Fruit fly (Drosophila melanogaster) whole organism, embryonic: Measurements from ENCODE around the gene Cln7.
A peak's percentile ranks its signal among the peaks of the same experiment; 100 is the strongest.

ENCODE experiments used
- Awh ChIP-seq: fragments of 200-800 bp; sonication (Bioruptor generic); IDR thresholded peaks from 2 replicates; pipeline ENCODE4, ENCODE4 v1.3.6; 2022; ENCODE audit warnings: missing biosample characterization, missing genetic modification characterization
- BtbVII ChIP-seq: fragments of 200-800 bp; sonication (Bioruptor generic); optimal IDR thresholded peaks from 3 replicates; lab custom pipeline; 2017; ENCODE audit warnings: missing biosample characterization, mild to moderate bottlenecking, missing genetic modification characterization
- CG10959 ChIP-seq: fragments of 200-800 bp; sonication (Bioruptor generic); IDR thresholded peaks from 2 replicates; pipeline ENCODE4 v1.3.6; 2022; ENCODE audit warnings: missing biosample characterization, missing genetic modification characterization
- CG11456 ChIP-seq: fragments of 200-800 bp; sonication (Bioruptor generic); IDR thresholded peaks from 3 replicates; pipeline ENCODE4 v1.3.6; 2022; ENCODE audit warnings: missing biosample characterization, missing genetic modification characterization
- CG14965 ChIP-seq: fragments of 200-800 bp; sonication (Bioruptor generic); optimal IDR thresholded peaks from 2 replicates; lab custom pipeline; 2016; ENCODE audit warnings: missing biosample characterization, missing genetic modification characterization, borderline replicate concordance
- CG1603 ChIP-seq: fragments of 200-800 bp; sonication (Bioruptor generic); optimal IDR thresholded peaks from 2 replicates; lab custom pipeline; 2019; ENCODE audit warnings: missing biosample characterization, mild to moderate bottlenecking, missing genetic modification characterization, moderate library complexity
- CG16779 ChIP-seq: fragments of 200-800 bp; sonication (Bioruptor generic); IDR thresholded peaks from 2 replicates; pipeline ENCODE4 v1.3.6; 2022; ENCODE audit warnings: missing biosample characterization, missing genetic modification characterization
- CG17568 ChIP-seq: fragments of 200-800 bp; sonication (Bioruptor generic); optimal IDR thresholded peaks from 2 replicates; lab custom pipeline; 2018; ENCODE audit warnings: missing biosample characterization, mild to moderate bottlenecking, missing genetic modification characterization, moderate library complexity
- CG17612 ChIP-seq: fragments of 200-800 bp; sonication (Bioruptor generic); IDR thresholded peaks from 2 replicates; pipeline ENCODE4 v1.3.6; 2022; ENCODE audit warnings: missing biosample characterization, missing genetic modification characterization
- CG18476 ChIP-seq: fragments of 200-800 bp; sonication (Bioruptor generic); optimal IDR thresholded peaks from 2 replicates; lab custom pipeline; 2016; ENCODE audit warnings: missing biosample characterization, mild to moderate bottlenecking, missing genetic modification characterization
- CG2129 ChIP-seq: fragments of 200-800 bp; sonication (Bioruptor generic); IDR thresholded peaks from 2 replicates; pipeline ENCODE4 v1.3.6; 2022; ENCODE audit warnings: missing biosample characterization, missing genetic modification characterization; ENCODE audit not compliant: partially characterized antibody
- CG3847 ChIP-seq: fragments of 200-800 bp; sonication (Bioruptor generic); IDR thresholded peaks from 2 replicates; pipeline ENCODE4 v1.3.6; 2022; ENCODE audit warnings: missing biosample characterization, missing genetic modification characterization
- CG4730 ChIP-seq: fragments of 200-800 bp; sonication (Bioruptor generic); IDR thresholded peaks from 2 replicates; pipeline ENCODE4 v1.3.6; 2022; ENCODE audit warnings: missing biosample characterization, missing genetic modification characterization
- CG4854 ChIP-seq: fragments of 200-800 bp; sonication (Bioruptor generic); optimal IDR thresholded peaks from 2 replicates; lab custom pipeline; 2016; ENCODE audit warnings: missing biosample characterization, missing genetic modification characterization, inconsistent platforms
- CG6791 ChIP-seq: fragments of 200-800 bp; sonication (Bioruptor generic); IDR thresholded peaks from 3 replicates; pipeline ENCODE4 v1.3.6; 2022; ENCODE audit warnings: missing biosample characterization, missing genetic modification characterization; ENCODE audit not compliant: partially characterized antibody
- CG7556 ChIP-seq: fragments of 200-800 bp; sonication (Bioruptor generic); optimal IDR thresholded peaks from 2 replicates; lab custom pipeline; 2017; ENCODE audit warnings: missing biosample characterization, mild to moderate bottlenecking, missing genetic modification characterization
- CG7786 ChIP-seq: fragments of 200-800 bp; sonication (Bioruptor generic); optimal IDR thresholded peaks from 2 replicates; lab custom pipeline; 2016; ENCODE audit warnings: missing biosample characterization, missing genetic modification characterization
- CG8478 ChIP-seq: fragments of >200 bp; optimal IDR thresholded peaks from 2 replicates; lab custom pipeline; 2018
- CG9797 ChIP-seq: fragments of 200-800 bp; sonication (Bioruptor generic); optimal IDR thresholded peaks from 3 replicates; lab custom pipeline; 2018; ENCODE audit warnings: missing biosample characterization, mild to moderate bottlenecking, missing genetic modification characterization
- CTCF ChIP-seq: fragments of 200-800 bp; sonication (Bioruptor generic); optimal IDR thresholded peaks from 2 replicates; lab custom pipeline; 2017; ENCODE audit warnings: missing biosample characterization, mild to moderate bottlenecking, missing genetic modification characterization, moderate library complexity
- Dref ChIP-seq: fragments of 200-800 bp; sonication (Bioruptor generic); IDR thresholded peaks from 2 replicates; pipeline ENCODE4 v1.3.6; 2022; ENCODE audit warnings: missing biosample characterization, missing genetic modification characterization
- Fer3 ChIP-seq: fragments of 200-800 bp; sonication (Bioruptor generic); optimal IDR thresholded peaks from 2 replicates; lab custom pipeline; 2018; ENCODE audit warnings: missing biosample characterization, mild to moderate bottlenecking, missing genetic modification characterization, moderate library complexity
- GATAe ChIP-seq: fragments of 200-800 bp; sonication (Bioruptor generic); conservative IDR thresholded peaks from 2 replicates; pipeline ENCODE4 v1.3.6; 2022; ENCODE audit warnings: missing biosample characterization, missing genetic modification characterization
- H2.0 ChIP-seq: fragments of 200-800 bp; sonication (Bioruptor generic); IDR thresholded peaks from 2 replicates; pipeline ENCODE4 v1.3.6; 2022; ENCODE audit warnings: missing biosample characterization, missing genetic modification characterization
- MBD-R2 ChIP-seq: fragments of 200-800 bp; sonication (Bioruptor generic); IDR thresholded peaks from 2 replicates; pipeline ENCODE4 v1.3.6; 2022; ENCODE audit warnings: missing biosample characterization, missing genetic modification characterization
- MTF-1 ChIP-seq: fragments of 200-800 bp; sonication (Bioruptor generic); optimal IDR thresholded peaks from 2 replicates; lab custom pipeline; 2018; ENCODE audit warnings: missing biosample characterization, mild to moderate bottlenecking, missing genetic modification characterization, borderline replicate concordance
- NC2α ChIP-seq: fragments of 200-800 bp; sonication (Bioruptor generic); optimal IDR thresholded peaks from 2 replicates; lab custom pipeline; 2016; ENCODE audit warnings: missing biosample characterization, missing genetic modification characterization
- NK7.1 ChIP-seq: fragments of 200-800 bp; sonication (Bioruptor generic); optimal IDR thresholded peaks from 3 replicates; lab custom pipeline; 2016; ENCODE audit warnings: missing biosample characterization, missing genetic modification characterization
- Tbp ChIP-seq: fragments of >200 bp; optimal IDR thresholded peaks from 2 replicates; lab custom pipeline; 2018; ENCODE audit warnings: missing biosample characterization, missing genetic modification characterization
- Xbp1 ChIP-seq: fragments of 200-800 bp; sonication (Bioruptor generic); optimal IDR thresholded peaks from 3 replicates; lab custom pipeline; 2016; ENCODE audit warnings: missing biosample characterization, mild to moderate bottlenecking, missing genetic modification characterization
- ara ChIP-seq: fragments of 200-800 bp; sonication (Bioruptor generic); IDR thresholded peaks from 2 replicates; pipeline ENCODE4 v1.3.6; 2022; ENCODE audit warnings: missing biosample characterization, missing genetic modification characterization
- crp ChIP-seq, 2 experiments: fragments of 200-800 bp; sonication (Bioruptor generic); optimal IDR thresholded peaks; 2 replicates in 1 of 2; 3 replicates in 1 of 2; lab custom pipeline; 2017; ENCODE audit warnings: missing biosample characterization in 2 of 2, missing genetic modification characterization in 2 of 2, mild to moderate bottlenecking in 1 of 2, moderate library complexity in 1 of 2
- dmrt99B ChIP-seq: fragments of 200-800 bp; sonication (Bioruptor generic); optimal IDR thresholded peaks from 2 replicates; lab custom pipeline; 2018; ENCODE audit warnings: missing biosample characterization, mild to moderate bottlenecking, missing genetic modification characterization, moderate library complexity
- dpn ChIP-seq, 2 experiments: fragments of 200-800 bp; sonication (Bioruptor generic); optimal IDR thresholded peaks; 3 replicates each; lab custom pipeline; 2016; ENCODE audit warnings: missing biosample characterization in 2 of 2, missing genetic modification characterization in 2 of 2
- eve ChIP-seq, 2 experiments: fragments of >200 bp; optimal IDR thresholded peaks; 2 replicates each; lab custom pipeline; 2017; ENCODE audit warnings: missing biosample characterization in 2 of 2, missing genetic modification characterization in 2 of 2
- ftz-f1 ChIP-seq: fragments of 200-800 bp; sonication (Bioruptor generic); optimal IDR thresholded peaks from 2 replicates; lab custom pipeline; 2016; ENCODE audit warnings: missing biosample characterization, missing genetic modification characterization
- fu2 ChIP-seq: fragments of 200-800 bp; sonication (Bioruptor generic); optimal IDR thresholded peaks from 2 replicates; lab custom pipeline; 2016; ENCODE audit warnings: missing biosample characterization, missing genetic modification characterization
- grau ChIP-seq: fragments of 200-800 bp; optimal IDR thresholded peaks from 3 replicates; lab custom pipeline; 2019; ENCODE audit warnings: missing biosample characterization, mild to moderate bottlenecking, missing genetic modification characterization, moderate library complexity
- hbn ChIP-seq: fragments of 200-800 bp; sonication (Bioruptor generic); IDR thresholded peaks from 2 replicates; pipeline ENCODE4 v1.3.6; 2022; ENCODE audit warnings: missing biosample characterization, missing genetic modification characterization; ENCODE audit not compliant: partially characterized antibody
- lilli ChIP-seq: fragments of 200-800 bp; sonication (Bioruptor generic); optimal IDR thresholded peaks from 3 replicates; lab custom pipeline; 2016; ENCODE audit warnings: missing biosample characterization, missing genetic modification characterization
- luna ChIP-seq: fragments of 200-800 bp; sonication (Bioruptor generic); optimal IDR thresholded peaks from 2 replicates; lab custom pipeline; 2016; ENCODE audit warnings: missing biosample characterization, missing genetic modification characterization
- mld ChIP-seq: fragments of 200-800 bp; sonication (Bioruptor generic); IDR thresholded peaks from 3 replicates; pipeline ENCODE4 v1.3.6; 2022; ENCODE audit warnings: missing biosample characterization, missing genetic modification characterization; ENCODE audit not compliant: partially characterized antibody
- rib ChIP-seq: fragments of 200-800 bp; sonication (Bioruptor generic); IDR thresholded peaks from 2 replicates; pipeline ENCODE4 v1.3.6; 2022; ENCODE audit warnings: missing biosample characterization, missing genetic modification characterization
- run ChIP-seq: fragments of 200-800 bp; sonication (Bioruptor generic); optimal IDR thresholded peaks from 3 replicates; lab custom pipeline; 2018; ENCODE audit warnings: missing biosample characterization, mild to moderate bottlenecking, missing genetic modification characterization
- sc ChIP-seq, 3 experiments: fragments of >200 bp in 2 of 3; fragments of 200-800 bp in 1 of 3; sonication (Bioruptor generic) in 1 of 3; optimal IDR thresholded peaks; 2 replicates in 2 of 3; 3 replicates in 1 of 3; lab custom pipeline; 2017; ENCODE audit warnings: mild to moderate bottlenecking in 1 of 3, missing biosample characterization in 1 of 3, missing genetic modification characterization in 1 of 3, missing genetic modification reagents in 1 of 3
- shn ChIP-seq: fragments of 200-800 bp; sonication (Bioruptor generic); optimal IDR thresholded peaks from 3 replicates; lab custom pipeline; 2016; ENCODE audit warnings: missing biosample characterization, missing genetic modification characterization
- sima ChIP-seq: fragments of 200-800 bp; sonication (Bioruptor generic); optimal IDR thresholded peaks from 2 replicates; lab custom pipeline; 2016; ENCODE audit warnings: missing biosample characterization, missing genetic modification characterization
- tap ChIP-seq: fragments of 200-800 bp; optimal IDR thresholded peaks from 3 replicates; lab custom pipeline; 2019; ENCODE audit warnings: missing biosample characterization, mild to moderate bottlenecking, missing genetic modification characterization, moderate library complexity
- tll ChIP-seq, 2 experiments: fragments of 200-800 bp in 1 of 2; fragments of >200 bp in 1 of 2; sonication (Bioruptor generic) in 1 of 2; optimal IDR thresholded peaks; 2 replicates each; lab custom pipeline; 2017 to 2019; ENCODE audit warnings: missing biosample characterization in 2 of 2, missing genetic modification characterization in 2 of 2, mild to moderate bottlenecking in 1 of 2, moderate library complexity in 1 of 2

The Cln7 gene

DNA sequence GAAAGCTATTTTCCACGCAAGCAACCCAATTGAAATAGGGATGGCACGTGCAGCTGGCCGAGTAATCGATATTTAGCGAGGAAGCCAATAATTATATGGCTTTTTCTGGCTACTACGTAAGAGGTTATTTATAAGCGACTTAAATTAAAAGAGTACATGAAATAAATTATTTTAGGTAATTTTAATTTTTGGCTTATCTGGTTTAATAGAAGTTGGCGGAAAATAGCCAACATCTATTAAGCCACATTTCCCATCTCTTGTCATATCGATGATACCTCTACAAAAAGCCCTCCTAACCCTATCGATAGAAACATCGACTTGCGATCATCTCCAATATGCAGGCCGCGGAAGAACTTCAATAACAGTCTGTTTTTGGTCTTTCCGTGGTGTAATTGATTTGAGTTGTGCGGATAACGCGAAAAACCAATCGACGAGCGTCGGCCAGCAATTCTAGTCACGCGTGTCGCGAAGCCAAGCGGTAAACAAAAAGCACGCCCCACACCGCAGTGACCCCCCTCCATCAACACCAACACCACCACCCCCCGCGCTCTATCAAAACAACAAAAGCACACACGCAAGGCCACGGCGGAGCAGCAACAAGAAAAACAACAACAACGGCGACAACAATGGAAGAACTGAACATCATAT is 3.1 kb upstream of the Cln7 start, which contains the start of the genes Srp19 and qm (continued):
- peak; percentile 29; the same call in 1 of the 2 replicates for TF ChIP-seq rib (GFP tag; lab: Robert Waterston, UW)
- peak; percentile 84 for TF ChIP-seq Dref (GFP tag; lab: Robert Waterston, UW)
- no peak for TF ChIP-seq ara (GFP tag; lab: Robert Waterston, UW)
- TF ChIP-seq CG14965: no peak
- TF ChIP-seq Xbp1: peak; percentile 64
- TF ChIP-seq CG10959 (GFP tag; lab: Robert Waterston, UW): no peak; the same call in 1 of the 2 replicates
- TF ChIP-seq H2.0: 0 out of 2 replicates have a peak, but pooled peaks have one; percentile 2
- TF ChIP-seq tap: no peak
- TF ChIP-seq Tbp (GFP tag; lab: Kevin White, UChicago): no peak
- TF ChIP-seq ftz-f1 (GFP tag; lab: Kevin White, UChicago): peak; percentile 87
- no peak for TF ChIP-seq NK7.1 (GFP tag; lab: Kevin White, UChicago)
- TF ChIP-seq eve (GFP tag; optimal IDR thresholded peaks at IDR 0.05; lab: Kevin White, UChicago): no peak
- TF ChIP-seq CG6791: peak; percentile 83; the same call in 2 of the 3 replicates
- TF ChIP-seq CG1603 (tag; lab: Kevin White, UChicago): peak; percentile 11
- TF ChIP-seq CG4854 (GFP tag; lab: Kevin White, UChicago): peak; percentile 26
- TF ChIP-seq tll (GFP tag; optimal IDR thresholded peaks at IDR 0.05; lab: Kevin White, UChicago): peak; percentile 6 to 63
- TF ChIP-seq dpn (GFP tag; optimal IDR thresholded peaks at IDR 0.05; lab: Kevin White, UChicago): peak; percentile 56 to 65
- TF ChIP-seq Awh (GFP tag; lab: Robert Waterston, UW): no peak
- TF ChIP-seq shn (GFP tag; lab: Kevin White, UChicago): peak; percentile 23
- peak; percentile 59; the same call in 2 of the 3 replicates for TF ChIP-seq mld (GFP tag; lab: Robert Waterston, UW)
- TF ChIP-seq luna (GFP tag; lab: Kevin White, UChicago): peak; percentile 17
- peak; percentile 4 for TF ChIP-seq fu2 (GFP tag; lab: Kevin White, UChicago)
- TF ChIP-seq crp (GFP tag; optimal IDR thresholded peaks at IDR 0.05; lab: Kevin White, UChicago): no peak
- no peak for TF ChIP-seq CTCF (GFP tag; lab: Kevin White, UChicago)
- peak; percentile 57 for TF ChIP-seq CG3847 (GFP tag; lab: Robert Waterston, UW)
- peak; percentile 72 for TF ChIP-seq hbn
- peak; percentile 27 for TF ChIP-seq dmrt99B
- peak; percentile 59; the same call in 1 of the 2 replicates for TF ChIP-seq CG16779
- TF ChIP-seq sc (optimal IDR thresholded peaks at IDR 0.05; lab: Kevin White, UChicago): no peak
- TF ChIP-seq sc (GFP tag; optimal IDR thresholded peaks at IDR 0.05; lab: Kevin White, UChicago): no peak
- TF ChIP-seq grau (tag; lab: Kevin White, UChicago): peak; percentile 20
- TF ChIP-seq CG4730: no peak
- 0 out of 2 replicates have a peak, but pooled peaks have one; percentile 10 for TF ChIP-seq GATAe (GFP tag; lab: Robert Waterston, UW)
- TF ChIP-seq CG7786 (GFP tag; lab: Kevin White, UChicago): peak; percentile 10
- no peak for TF ChIP-seq CG17568 (GFP tag; lab: Kevin White, UChicago)
- peak; percentile 55 for TF ChIP-seq BtbVII (GFP tag; lab: Kevin White, UChicago)
- TF ChIP-seq MTF-1 (GFP tag; lab: Kevin White, UChicago): no peak
- no peak for TF ChIP-seq run (tag; lab: Kevin White, UChicago)
- TF ChIP-seq CG7556 (GFP tag; lab: Kevin White, UChicago): peak; percentile 56
- TF ChIP-seq Fer3 (tag; lab: Kevin White, UChicago): peak; percentile 26
- peak; percentile 59; the same call in 1 of the 2 replicates for TF ChIP-seq CG2129 (GFP tag; lab: Robert Waterston, UW)
- TF ChIP-seq lilli: peak; percentile 73
- TF ChIP-seq MBD-R2 (GFP tag; lab: Robert Waterston, UW): peak; percentile 75; the same call in 1 of the 2 replicates
- TF ChIP-seq CG9797 (GFP tag; lab: Kevin White, UChicago): peak; percentile 12
- 0 out of 3 replicates have a peak, but pooled peaks have one; percentile 41 for TF ChIP-seq CG11456
- TF ChIP-seq sima (GFP tag; lab: Kevin White, UChicago): no peak
- TF ChIP-seq CG18476 (GFP tag; lab: Kevin White, UChicago): peak; percentile 6
- TF ChIP-seq CG8478: no peak
- TF ChIP-seq CG17612 (GFP tag; lab: Robert Waterston, UW): no peak
- no peak for TF ChIP-seq NC2α (GFP tag; lab: Kevin White, UChicago)
